Worm (Caenorhabditis elegans): ENCODE measurements around the gene C11E4.7.
A peak's percentile ranks its signal among the peaks of the same experiment; 100 is the strongest.

ce11 chrX:9668554-9668953 lies 51.5 kb downstream of the C11E4.7 start, which contains the start of gene T14B1.1:
- TF ChIP-seq nhr-23 (tag; optimal IDR thresholded peaks at IDR 0.05) (no peak), ama-1 (optimal IDR thresholded peaks at IDR 0.05) (no peak), unc-55 (GFP tag; optimal IDR thresholded peaks at IDR 0.05) (peak; percentile 39), lin-13 (GFP tag; optimal IDR thresholded peaks at IDR 0.05) (peak; percentile 3)
